Fruit fly (Drosophila melanogaster): ENCODE data around the gene bin.

DNA sequence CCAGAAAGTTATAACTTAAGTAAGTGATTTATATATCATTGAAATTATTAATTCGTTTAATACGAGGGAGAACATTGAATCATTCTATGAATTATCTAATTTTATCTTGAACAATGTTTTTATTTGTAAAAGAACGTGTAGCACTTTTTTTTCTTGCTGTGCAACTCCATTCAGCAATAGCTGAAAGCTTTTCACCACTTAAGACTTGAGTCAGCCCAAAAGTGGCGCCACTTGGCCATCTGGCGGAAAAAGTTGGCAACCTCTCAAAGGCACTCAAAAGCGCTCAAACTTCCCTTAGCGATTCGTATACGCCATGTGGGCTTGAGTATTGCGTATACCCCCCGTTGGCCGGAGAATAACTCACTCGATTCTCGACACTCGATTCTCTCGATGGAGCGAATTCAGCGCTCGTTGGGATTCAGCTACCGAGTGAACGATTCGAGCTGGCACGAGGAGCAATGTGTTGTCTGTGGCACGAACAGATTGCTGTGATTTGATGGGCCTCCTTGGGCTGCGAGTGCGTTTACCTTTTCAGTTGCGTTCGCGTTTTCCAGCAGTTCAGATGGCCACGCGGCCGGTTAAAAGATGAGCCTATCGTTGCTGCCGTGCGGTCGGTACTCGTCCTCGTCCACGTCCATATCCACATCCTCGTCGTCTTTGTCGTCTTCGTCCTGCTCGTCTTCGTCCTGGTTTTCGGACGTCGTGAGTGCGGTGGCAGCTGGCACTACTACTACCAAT is 23.3 kb downstream of the bin start:
- TF ChIP-seq CG8478 (optimal IDR thresholded peaks at IDR 0.05) (no peak), psq (optimal IDR thresholded peaks at IDR 0.05) (no peak), Dll (optimal IDR thresholded peaks at IDR 0.05) (no peak), pan (optimal IDR thresholded peaks at IDR 0.05) (no peak)
